Fruit fly (Drosophila melanogaster): Measurements from ENCODE around the gene CG13082.

The CG13082 gene

DNA sequence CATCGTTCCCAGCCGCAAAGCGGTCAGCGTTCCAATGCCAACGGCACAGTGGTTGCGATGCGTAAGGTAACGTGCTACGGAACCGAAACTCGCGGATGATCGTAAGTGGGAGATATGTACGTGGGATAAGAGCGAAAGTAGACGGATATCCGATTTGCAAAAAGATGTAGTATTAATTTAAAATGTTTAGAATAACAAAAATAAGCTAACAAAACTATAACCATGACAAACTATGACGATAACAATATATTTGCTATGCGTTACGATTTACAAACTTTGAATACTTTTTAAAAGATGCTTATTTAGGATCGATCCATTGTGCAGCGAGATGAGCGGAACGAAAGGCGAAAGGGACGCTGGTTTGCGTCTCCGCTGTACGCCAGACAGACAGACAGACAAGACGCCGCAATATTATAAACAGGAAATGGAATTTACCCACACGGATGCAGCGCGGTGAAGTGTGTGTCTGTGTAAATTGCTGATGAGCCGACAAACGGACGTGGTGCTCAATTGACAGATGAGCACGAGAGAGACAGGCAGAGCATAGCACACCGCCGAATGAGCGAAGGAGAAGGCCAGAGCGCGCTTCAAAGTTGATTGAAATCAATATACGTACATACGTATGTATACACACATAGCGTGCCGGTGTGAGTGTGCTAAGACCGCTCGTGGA lies 37.5 kb downstream of the CG13082 start (continued):
- TF ChIP-seq BtbVII (GFP tag; optimal IDR thresholded peaks at IDR 0.05) (peak; percentile 94), kni (GFP tag; optimal IDR thresholded peaks at IDR 0.05) (peak; percentile 95), sima (GFP tag; optimal IDR thresholded peaks at IDR 0.05) (peak; percentile 89)

DNA sequence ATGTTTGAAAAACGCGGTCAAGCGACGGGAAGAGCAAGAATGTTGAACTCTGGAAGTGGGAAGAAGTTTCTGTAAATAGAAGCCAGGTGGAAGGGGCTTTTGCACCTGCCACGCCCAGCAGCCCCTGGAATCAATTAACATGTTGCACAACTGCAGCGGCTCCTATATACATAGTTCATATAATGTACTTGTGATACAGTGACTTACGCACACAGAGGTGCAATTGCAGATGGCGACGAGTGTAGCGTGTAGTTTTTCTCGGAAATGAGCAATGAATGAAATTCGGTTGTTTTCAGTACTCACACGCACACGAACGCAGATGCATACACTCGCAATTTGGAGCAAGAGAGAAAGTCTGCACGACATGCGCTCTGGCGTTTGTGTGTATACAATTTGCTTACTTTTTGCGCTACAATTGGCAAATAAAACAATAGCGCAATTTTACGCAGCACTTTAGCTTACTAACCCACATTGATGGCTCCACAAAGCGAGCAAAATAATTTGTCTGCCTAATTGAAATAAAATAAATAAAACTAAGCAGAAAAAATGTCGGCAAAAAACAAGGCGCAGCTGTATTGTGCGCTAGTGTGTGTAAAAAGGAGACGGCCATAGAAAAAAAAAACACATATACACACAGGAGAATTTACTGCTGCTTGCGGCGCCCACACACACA lies 38.2 kb downstream of the CG13082 start:
- TF ChIP-seq CG2116 (GFP tag; optimal IDR thresholded peaks at IDR 0.05): peak; percentile 9
- peak; percentile 18 for TF ChIP-seq YL-1 (GFP tag; optimal IDR thresholded peaks at IDR 0.05)
- TF ChIP-seq CG10274 (GFP tag; optimal IDR thresholded peaks at IDR 0.05): peak; percentile 13
- no peak for TF ChIP-seq zfh2 (GFP tag; optimal IDR thresholded peaks at IDR 0.05)
- TF ChIP-seq tll (GFP tag; optimal IDR thresholded peaks at IDR 0.05): peak in 1 of 2 experiments; percentile 60
- TF ChIP-seq CG15479 (GFP tag; optimal IDR thresholded peaks at IDR 0.05): peak; percentile 93
- TF ChIP-seq Sox100B (GFP tag; optimal IDR thresholded peaks at IDR 0.05): peak; percentile 21
- TF ChIP-seq CG8290 (GFP tag; optimal IDR thresholded peaks at IDR 0.05): no peak
- peak in 1 of 2 experiments; percentile 11 for TF ChIP-seq CG8290 (tag; optimal IDR thresholded peaks at IDR 0.05)
- peak in 1 of 2 experiments; percentile 1 for TF ChIP-seq bsh (GFP tag; optimal IDR thresholded peaks at IDR 0.05)
- peak; percentile 5 for TF ChIP-seq Blimp-1 (GFP tag; optimal IDR thresholded peaks at IDR 0.05)
- TF ChIP-seq CG8944 (GFP tag; optimal IDR thresholded peaks at IDR 0.05): no peak
- TF ChIP-seq Asciz (GFP tag; optimal IDR thresholded peaks at IDR 0.05): peak; percentile 10
- TF ChIP-seq nerfin-2 (GFP tag; IDR thresholded peaks at IDR 0.05; ENCODE audit: partially characterized antibody): peak; percentile 39; the same call in 1 of the 2 replicates
- TF ChIP-seq her (GFP tag; optimal IDR thresholded peaks at IDR 0.05): no peak
- TF ChIP-seq lbe (GFP tag; optimal IDR thresholded peaks at IDR 0.05): peak; percentile 38
- no peak for TF ChIP-seq org-1 (GFP tag; optimal IDR thresholded peaks at IDR 0.05)
- TF ChIP-seq crol (GFP tag; IDR thresholded peaks at IDR 0.05): no peak
- no peak for TF ChIP-seq CG2889 (GFP tag; IDR thresholded peaks at IDR 0.05)
- TF ChIP-seq HLHmδ (GFP tag; optimal IDR thresholded peaks at IDR 0.05): peak; percentile 17
- no peak for TF ChIP-seq sc (optimal IDR thresholded peaks at IDR 0.05)
- TF ChIP-seq sc (GFP tag; optimal IDR thresholded peaks at IDR 0.05): no peak
- peak; percentile 49 for TF ChIP-seq BtbVII (GFP tag; optimal IDR thresholded peaks at IDR 0.05)
- TF ChIP-seq CG8478 (optimal IDR thresholded peaks at IDR 0.05): peak; percentile 42
- no peak for TF ChIP-seq CG13894 (tag; optimal IDR thresholded peaks at IDR 0.05)
- no peak for TF ChIP-seq CG12299 (tag; optimal IDR thresholded peaks at IDR 0.05)
- TF ChIP-seq sens (GFP tag): peak; percentile 73
- peak; percentile 38; the same call in 1 of the 3 replicates for TF ChIP-seq CG34224 (GFP tag; IDR thresholded peaks at IDR 0.05; ENCODE audit: partially characterized antibody)
- peak; percentile 3 for TF ChIP-seq btn (GFP tag; optimal IDR thresholded peaks at IDR 0.05)
- TF ChIP-seq CG3847 (GFP tag; IDR thresholded peaks at IDR 0.05): no peak
- peak; percentile 83 for TF ChIP-seq CG3065 (GFP tag; optimal IDR thresholded peaks at IDR 0.05)
- peak in 1 of 2 experiments; percentile 91 for TF ChIP-seq Pdp1 (GFP tag; optimal IDR thresholded peaks at IDR 0.05)
- no peak for TF ChIP-seq CG7745 (tag; optimal IDR thresholded peaks at IDR 0.05)
- peak; percentile 55 for TF ChIP-seq CG8924 (tag; optimal IDR thresholded peaks at IDR 0.05)
- no peak for TF ChIP-seq psq (GFP tag; optimal IDR thresholded peaks at IDR 0.05)
- TF ChIP-seq sug (tag; optimal IDR thresholded peaks at IDR 0.05): no peak
- peak in 1 of 3 experiments; percentile 93 for TF ChIP-seq Stat92E (GFP tag; optimal IDR thresholded peaks at IDR 0.05)
- TF ChIP-seq phol (tag; optimal IDR thresholded peaks at IDR 0.05): peak; percentile 62
- TF ChIP-seq cg (GFP tag; optimal IDR thresholded peaks at IDR 0.05): peak; percentile 81
- TF ChIP-seq ewg (GFP tag; optimal IDR thresholded peaks at IDR 0.05): peak; percentile 88
- TF ChIP-seq CG13123 (GFP tag; optimal IDR thresholded peaks at IDR 0.05): no peak
- TF ChIP-seq sqz (GFP tag; optimal IDR thresholded peaks at IDR 0.05): peak; percentile 99
- peak; percentile 48 to 77 for TF ChIP-seq Trl (optimal IDR thresholded peaks at IDR 0.05)
- TF ChIP-seq Trl (GFP tag; optimal IDR thresholded peaks at IDR 0.05): no peak
